Worm (Caenorhabditis elegans) whole organism, L4 larva: Measurements from ENCODE around the gene rmd-2.
A peak's percentile ranks its signal among the peaks of the same experiment; 100 is the strongest.

Experiments used
- D1046.2 ChIP-seq: fragments of 200-800 bp; sonication (Bioruptor generic); IDR thresholded peaks from 2 replicates; pipeline ENCODE4 v1.3.6; 2022; ENCODE audit warnings: missing genetic modification characterization, missing compliant biosample characterization
- F10B5.3 ChIP-seq: sonication (generic microtip); optimal IDR thresholded peaks from 2 replicates; lab custom pipeline; 2016; ENCODE audit warnings: mild to moderate bottlenecking, missing genetic modification characterization, missing compliant biosample characterization
- F44E2.7 ChIP-seq: fragments of 200-800 bp; sonication (Bioruptor generic); IDR thresholded peaks from 2 replicates; pipeline ENCODE4 v2.1.2; 2022; ENCODE audit warnings: missing genetic modification characterization, missing compliant biosample characterization
- T26A8.4 ChIP-seq: fragments of 200-800 bp; sonication (Bioruptor generic); IDR thresholded peaks from 2 replicates; pipeline ENCODE4 v1.3.6; 2022; ENCODE audit warnings: missing genetic modification characterization, missing compliant biosample characterization
- Y48G9A.11 ChIP-seq: fragments of 200-800 bp; sonication (Bioruptor generic); IDR thresholded peaks from 2 replicates; pipeline ENCODE4 v1.3.6; 2022; ENCODE audit warnings: missing genetic modification reagents, missing genetic modification characterization, missing compliant biosample characterization
- Y5F2A.4 ChIP-seq: fragments of 200-800 bp; sonication (Bioruptor generic); optimal IDR thresholded peaks from 2 replicates; lab custom pipeline; 2018; ENCODE audit warnings: mild to moderate bottlenecking, missing genetic modification characterization, missing compliant biosample characterization
- attf-4 ChIP-seq: sonication (generic microtip); optimal IDR thresholded peaks from 3 replicates; lab custom pipeline; 2017; ENCODE audit warnings: missing biosample characterization, missing genetic modification characterization
- ceh-32 ChIP-seq: sonication (generic microtip); optimal IDR thresholded peaks from 2 replicates; lab custom pipeline; 2016; ENCODE audit warnings: mild to moderate bottlenecking, missing genetic modification characterization, missing compliant biosample characterization; ENCODE audit not compliant: poor library complexity
- ceh-44 ChIP-seq: fragments of 200-800 bp; sonication (Bioruptor generic); IDR thresholded peaks from 2 replicates; pipeline ENCODE4 v1.3.6; 2022; ENCODE audit warnings: missing genetic modification reagents, missing genetic modification characterization, missing compliant biosample characterization
- dmd-8 ChIP-seq: fragments of 200-800 bp; sonication (Bioruptor generic); IDR thresholded peaks from 2 replicates; pipeline ENCODE4 v1.3.6; 2022; ENCODE audit warnings: missing genetic modification characterization, missing compliant biosample characterization
- egl-43 ChIP-seq: fragments of 200-800 bp; sonication (Bioruptor generic); IDR thresholded peaks from 2 replicates; pipeline ENCODE4 v1.3.6; 2022; ENCODE audit warnings: missing genetic modification reagents, missing genetic modification characterization, missing compliant biosample characterization
- fkh-10 ChIP-seq: fragments of 150-350 bp; optimal IDR thresholded peaks from 2 replicates; lab custom pipeline; 2014; ENCODE audit warnings: missing biosample characterization, missing genetic modification reagents, missing genetic modification characterization
- hlh-30 ChIP-seq: sonication (generic microtip); optimal IDR thresholded peaks from 2 replicates; lab custom pipeline; 2017; ENCODE audit warnings: antibody characterized with exemption, mild to moderate bottlenecking, missing genetic modification characterization, missing compliant biosample characterization; ENCODE audit not compliant: insufficient read depth
- hmg-1.1 ChIP-seq: fragments of 200-800 bp; sonication (Bioruptor generic); IDR thresholded peaks from 2 replicates; pipeline ENCODE4 v1.3.6; 2022; ENCODE audit warnings: missing genetic modification reagents, missing genetic modification characterization, missing compliant biosample characterization
- jun-1 ChIP-seq: fragments of 150-350 bp; optimal IDR thresholded peaks from 2 replicates; lab custom pipeline; 2014; ENCODE audit warnings: missing biosample characterization, missing genetic modification reagents, missing genetic modification characterization
- lim-7 ChIP-seq: fragments of 200-800 bp; sonication (Bioruptor generic); IDR thresholded peaks from 2 replicates; pipeline ENCODE4 v1.3.6; 2022; ENCODE audit warnings: missing genetic modification characterization, missing compliant biosample characterization
- lin-1 ChIP-seq: fragments of 200-800 bp; sonication (Bioruptor generic); IDR thresholded peaks from 2 replicates; pipeline ENCODE4 v1.3.6; 2022; ENCODE audit warnings: missing genetic modification reagents, missing genetic modification characterization, missing compliant biosample characterization
- madf-9 ChIP-seq: fragments of 200-800 bp; sonication (Bioruptor generic); conservative IDR thresholded peaks from 2 replicates; pipeline ENCODE4 v1.3.6; 2022; ENCODE audit warnings: missing genetic modification reagents, missing genetic modification characterization, missing compliant biosample characterization
- mxl-2 ChIP-seq: fragments of 200-800 bp; sonication (Bioruptor generic); conservative IDR thresholded peaks from 2 replicates; pipeline ENCODE4 v1.3.6; 2022; ENCODE audit warnings: missing genetic modification reagents, missing genetic modification characterization, missing compliant biosample characterization
- mxl-3 ChIP-seq: fragments of 200-800 bp; sonication (Bioruptor generic); optimal IDR thresholded peaks from 2 replicates; lab custom pipeline; 2018; ENCODE audit warnings: mild to moderate bottlenecking, missing genetic modification characterization, missing compliant biosample characterization
- nhr-111 ChIP-seq: fragments of 200-800 bp; sonication (Bioruptor generic); optimal IDR thresholded peaks from 2 replicates; lab custom pipeline; 2018; ENCODE audit warnings: mild to moderate bottlenecking, missing genetic modification characterization, missing compliant biosample characterization
- nhr-28 ChIP-seq: fragments of 150-350 bp; optimal IDR thresholded peaks from 2 replicates; lab custom pipeline; 2014; ENCODE audit warnings: missing biosample characterization, missing genetic modification characterization
- nhr-41 ChIP-seq: fragments of 200-800 bp; sonication (Bioruptor generic); IDR thresholded peaks from 2 replicates; pipeline ENCODE4 v1.3.6; 2022; ENCODE audit warnings: missing genetic modification reagents, missing genetic modification characterization, missing compliant biosample characterization
- nhr-42 ChIP-seq: fragments of 200-800 bp; sonication (Bioruptor generic); IDR thresholded peaks from 2 replicates; pipeline ENCODE4 v1.3.6; 2022; ENCODE audit warnings: missing genetic modification characterization, missing compliant biosample characterization
- nhr-76 ChIP-seq: fragments of 150-350 bp; optimal IDR thresholded peaks from 2 replicates; lab custom pipeline; 2014; ENCODE audit warnings: missing biosample characterization, missing genetic modification characterization
- nhr-77 ChIP-seq: fragments of 150-350 bp; optimal IDR thresholded peaks from 2 replicates; lab custom pipeline; 2014; ENCODE audit warnings: missing biosample characterization, missing genetic modification characterization
- rbr-2 ChIP-seq: sonication (generic microtip); optimal IDR thresholded peaks from 2 replicates; lab custom pipeline; 2016; ENCODE audit warnings: missing genotype, missing genetic modification characterization, missing compliant biosample characterization
- saeg-2 ChIP-seq: fragments of 200-800 bp; sonication (Bioruptor generic); IDR thresholded peaks from 2 replicates; pipeline ENCODE4 v1.3.6; 2022; ENCODE audit warnings: missing genetic modification reagents, missing genetic modification characterization, missing compliant biosample characterization
- sdz-12 ChIP-seq: fragments of 200-800 bp; sonication (Bioruptor generic); optimal IDR thresholded peaks from 2 replicates; lab custom pipeline; 2018; ENCODE audit warnings: mild to moderate bottlenecking, missing genetic modification characterization, missing compliant biosample characterization
- set-16 ChIP-seq: fragments of 200-800 bp; sonication (Bioruptor generic); IDR thresholded peaks from 2 replicates; pipeline ENCODE4 v1.3.6; 2022; ENCODE audit warnings: missing genetic modification reagents, missing genetic modification characterization, missing compliant biosample characterization
- skn-1 ChIP-seq: fragments of 150-350 bp; optimal IDR thresholded peaks from 2 replicates; lab custom pipeline; 2014; ENCODE audit warnings: missing biosample characterization, missing genetic modification characterization
- snpc-4 ChIP-seq: fragments of 150-350 bp; optimal IDR thresholded peaks from 2 replicates; lab custom pipeline; 2014; ENCODE audit warnings: missing biosample characterization, missing genetic modification characterization
- tra-1 ChIP-seq: fragments of 200-800 bp; sonication (Bioruptor generic); IDR thresholded peaks from 2 replicates; pipeline ENCODE4 v1.3.6; 2022; ENCODE audit warnings: missing genetic modification reagents, missing genetic modification characterization, missing compliant biosample characterization
- unc-130 ChIP-seq: sonication (generic microtip); optimal IDR thresholded peaks from 2 replicates; lab custom pipeline; 2016; ENCODE audit warnings: missing genetic modification reagents, missing genetic modification characterization, missing compliant biosample characterization
- unc-62 ChIP-seq, 3 experiments: fragments of 150-350 bp in 1 of 3; sonication (generic microtip); optimal IDR thresholded peaks in 2 of 3; peaks in 1 of 3; 1 replicate in 1 of 3; 2 replicates in 2 of 3; lab custom pipeline; 2014 to 2017; ENCODE audit warnings: missing biosample characterization in 3 of 3, missing genetic modification characterization in 3 of 3, missing genetic modification reagents in 3 of 3, missing genotype in 1 of 3
- vab-7 ChIP-seq: fragments of 200-800 bp; sonication (Bioruptor generic); IDR thresholded peaks from 2 replicates; pipeline ENCODE4 v1.3.6; 2022; ENCODE audit warnings: missing genetic modification reagents, missing genetic modification characterization, missing compliant biosample characterization
- zag-1 ChIP-seq: fragments of 150-350 bp; optimal IDR thresholded peaks from 2 replicates; lab custom pipeline; 2014; ENCODE audit warnings: missing biosample characterization, missing genetic modification characterization
- zfp-2 ChIP-seq: sonication (generic microtip); optimal IDR thresholded peaks from 2 replicates; lab custom pipeline; 2016; ENCODE audit warnings: mild to moderate bottlenecking, missing genetic modification characterization, missing compliant biosample characterization
- ztf-11 ChIP-seq: fragments of 150-350 bp; optimal IDR thresholded peaks from 2 replicates; lab custom pipeline; 2014; ENCODE audit warnings: missing biosample characterization, missing genetic modification characterization

The rmd-2 gene

DNA sequence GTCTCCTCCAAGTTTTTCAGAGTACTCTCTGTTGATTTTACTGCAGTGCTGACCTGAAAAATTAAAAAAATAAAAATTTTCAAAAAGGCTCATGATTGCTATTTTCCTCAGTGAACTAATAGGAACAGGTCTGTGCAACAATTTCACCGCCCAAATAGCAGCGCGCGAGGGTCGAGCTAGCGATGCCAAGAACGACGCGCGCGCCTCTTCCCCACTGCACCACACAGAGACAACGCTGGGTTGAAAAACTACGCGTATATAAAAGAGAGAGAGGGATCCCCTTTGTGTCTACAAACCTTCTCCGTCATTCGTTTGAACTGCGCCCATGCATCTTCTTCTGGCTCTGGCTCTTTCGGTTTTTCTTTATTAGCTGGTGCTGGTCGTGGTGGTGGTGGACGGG is 16.0 kb downstream of the rmd-2 start (continued):
- TF ChIP-seq nhr-41 (peak; percentile 98), nhr-77 (tag; lab: Kevin White, UChicago) (peak; percentile 22), lin-1 (GFP tag; lab: Robert Waterston, UW) (peak; percentile 94), hlh-30 (tag; lab: Kevin White, UChicago) (peak; percentile 62), nhr-111 (GFP tag; lab: Kevin White, UChicago) (peak; percentile 94), rbr-2 (tag; lab: Kevin White, UChicago) (peak; percentile 82), saeg-2 (GFP tag; lab: Robert Waterston, UW) (peak; percentile 65; the same call in 1 of the 2 replicates), vab-7 (GFP tag; lab: Robert Waterston, UW) (peak; percentile 98)
- TF ChIP-seq, all 104 proteins: peak for 71

DNA sequence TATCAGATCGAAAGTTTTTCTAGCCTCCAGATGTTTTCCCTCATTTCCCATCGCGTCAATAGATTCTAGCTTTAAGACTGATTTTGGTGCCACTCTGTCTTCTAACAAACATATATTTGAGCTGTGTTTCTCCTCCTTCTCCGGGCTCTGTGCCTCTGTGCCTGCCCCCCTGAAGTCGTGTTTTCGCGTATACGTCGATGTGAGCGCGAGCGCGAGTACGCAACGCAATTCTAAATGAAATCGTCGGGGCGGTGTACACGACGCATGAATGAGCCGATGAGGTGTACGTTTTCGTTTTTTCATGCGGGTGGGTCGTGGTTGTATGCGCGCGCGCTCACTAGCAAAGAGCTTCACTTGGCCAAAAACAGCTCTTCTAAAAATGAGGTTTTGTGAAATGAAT is 20.2 kb downstream of the rmd-2 start:
- no peak for TF ChIP-seq madf-9 (GFP tag; lab: Robert Waterston, UW)
- TF ChIP-seq ceh-44 (GFP tag; lab: Robert Waterston, UW), result no peak
- no peak for TF ChIP-seq Y5F2A.4 (GFP tag; lab: Kevin White, UChicago)
- TF ChIP-seq T26A8.4 (GFP tag; lab: Robert Waterston, UW), result no peak
- no peak for TF ChIP-seq nhr-77 (tag; lab: Kevin White, UChicago)
- TF ChIP-seq vab-7 (GFP tag; lab: Robert Waterston, UW), result no peak
- no peak for TF ChIP-seq F10B5.3 (tag; lab: Kevin White, UChicago)
- no peak for TF ChIP-seq ztf-11 (tag; lab: Kevin White, UChicago)
- no peak for TF ChIP-seq unc-130 (GFP tag; lab: Kevin White, UChicago)
- no peak for TF ChIP-seq nhr-28 (tag; lab: Kevin White, UChicago)
- no peak for TF ChIP-seq hlh-30 (tag; lab: Kevin White, UChicago)
- 0 out of 2 replicates have a peak, but pooled peaks have one; percentile 67 for TF ChIP-seq D1046.2 (GFP tag; lab: Robert Waterston, UW)
- TF ChIP-seq ceh-32 (tag; lab: Kevin White, UChicago), result no peak
- 0 out of 2 replicates have a peak, but pooled peaks have one; percentile 43 for TF ChIP-seq F44E2.7
- TF ChIP-seq hmg-1.1, result no peak
- TF ChIP-seq Y48G9A.11 (GFP tag; lab: Robert Waterston, UW), result no peak
- no peak for TF ChIP-seq fkh-10 (GFP tag; lab: Kevin White, UChicago)
- TF ChIP-seq attf-4, result no peak
- TF ChIP-seq egl-43 (GFP tag; lab: Robert Waterston, UW), result peak; percentile 56; the same call in 1 of the 2 replicates
- no peak for TF ChIP-seq tra-1
- TF ChIP-seq dmd-8 (GFP tag; lab: Robert Waterston, UW), result no peak
- no peak for TF ChIP-seq lim-7 (GFP tag; lab: Robert Waterston, UW)
- TF ChIP-seq sdz-12 (GFP tag; lab: Kevin White, UChicago), result no peak
- TF ChIP-seq skn-1 (tag; lab: Kevin White, UChicago), result no peak
- no peak for TF ChIP-seq lin-1 (GFP tag; lab: Robert Waterston, UW)
- TF ChIP-seq, all 104 proteins: peak for 3

DNA sequence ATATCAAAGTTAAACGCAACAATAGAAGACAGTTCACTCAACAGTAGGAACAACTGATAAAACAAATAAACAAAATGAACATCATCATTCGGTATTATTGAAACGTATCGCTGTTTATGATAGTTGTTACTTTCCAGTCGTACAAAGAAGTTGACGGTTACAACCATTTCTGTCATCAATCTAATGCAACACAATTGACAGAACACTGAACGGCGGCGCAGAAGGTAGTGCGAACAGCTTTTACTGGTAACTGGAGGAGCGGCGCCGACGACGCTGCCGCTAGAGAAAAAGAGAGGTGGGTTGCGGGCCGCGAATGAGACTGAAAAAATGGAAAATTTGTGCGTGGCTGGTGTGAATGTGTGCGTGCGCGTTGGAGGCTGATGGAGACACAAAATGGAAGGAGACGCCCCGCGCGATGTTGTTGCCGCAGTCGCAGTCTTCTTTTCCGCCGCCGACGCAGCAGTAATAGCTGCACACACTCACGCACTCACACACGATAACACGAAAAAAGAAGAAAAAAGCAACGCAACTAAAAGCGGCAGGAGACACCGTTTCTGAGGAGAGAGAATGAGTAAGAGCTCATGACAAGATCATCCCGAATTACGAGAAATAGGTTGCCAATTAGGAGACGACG is 21.8 kb downstream of the rmd-2 start:
- TF ChIP-seq rbr-2 (tag; lab: Kevin White, UChicago), result peak; percentile 29
- 0 out of 2 replicates have a peak, but pooled peaks have one; percentile 4 for TF ChIP-seq D1046.2 (GFP tag; lab: Robert Waterston, UW)
- no peak for TF ChIP-seq zfp-2 (tag; lab: Kevin White, UChicago)
- no peak for TF ChIP-seq nhr-111 (GFP tag; lab: Kevin White, UChicago)
- TF ChIP-seq mxl-2 (GFP tag; lab: Robert Waterston, UW), result no peak
- TF ChIP-seq mxl-3 (GFP tag; lab: Kevin White, UChicago), result no peak
- TF ChIP-seq egl-43 (GFP tag; lab: Robert Waterston, UW), result 0 out of 2 replicates have a peak, but pooled peaks have one; percentile 62
- no peak for TF ChIP-seq sdz-12 (GFP tag; lab: Kevin White, UChicago)
- TF ChIP-seq zag-1 (tag; lab: Kevin White, UChicago), result no peak
- TF ChIP-seq lin-1 (GFP tag; lab: Robert Waterston, UW), result no peak
- no peak for TF ChIP-seq nhr-76 (tag; lab: Kevin White, UChicago)
- peak; percentile 57; the same call in 1 of the 2 replicates for TF ChIP-seq set-16 (GFP tag; lab: Robert Waterston, UW)
- TF ChIP-seq hmg-1.1, result peak; percentile 34; the same call in 1 of the 2 replicates
- no peak for TF ChIP-seq snpc-4 (tag; lab: Kevin White, UChicago)
- no peak for TF ChIP-seq nhr-42 (GFP tag; lab: Robert Waterston, UW)
- TF ChIP-seq unc-62 (GFP tag; optimal IDR thresholded peaks at IDR 0.05 in 1 of 2; lab: Kevin White, UChicago), result peak in 1 of 2 experiments; percentile 96
- no peak for TF ChIP-seq unc-62 (tag; optimal IDR thresholded peaks at IDR 0.05; lab: Kevin White, UChicago)
- TF ChIP-seq ceh-32 (tag; lab: Kevin White, UChicago), result no peak
- no peak for TF ChIP-seq ztf-11 (tag; lab: Kevin White, UChicago)
- TF ChIP-seq jun-1, result no peak
